Worm (Caenorhabditis elegans) whole organism, L4 larva: Measurements from ENCODE around the gene mak-1.

Experiments
- D1046.2 ChIP-seq: fragments of 200-800 bp; sonication (Bioruptor generic); IDR thresholded peaks from 2 replicates; pipeline ENCODE4 v1.3.6; 2022; ENCODE audit warnings: missing genetic modification characterization, missing compliant biosample characterization
- F10B5.3 ChIP-seq: sonication (generic microtip); optimal IDR thresholded peaks from 2 replicates; lab custom pipeline; 2016; ENCODE audit warnings: mild to moderate bottlenecking, missing genetic modification characterization, missing compliant biosample characterization
- Y105C5A.15 ChIP-seq: fragments of 200-800 bp; sonication (Bioruptor generic); IDR thresholded peaks from 2 replicates; pipeline ENCODE4 v1.3.6; 2022; ENCODE audit warnings: missing genetic modification characterization, missing compliant biosample characterization
- Y5F2A.4 ChIP-seq: fragments of 200-800 bp; sonication (Bioruptor generic); optimal IDR thresholded peaks from 2 replicates; lab custom pipeline; 2018; ENCODE audit warnings: mild to moderate bottlenecking, missing genetic modification characterization, missing compliant biosample characterization
- aha-1 ChIP-seq: fragments of 150-350 bp; peaks from one replicate; lab custom pipeline; 2014; ENCODE audit warnings: missing biosample characterization, missing genetic modification characterization
- attf-4 ChIP-seq: sonication (generic microtip); optimal IDR thresholded peaks from 3 replicates; lab custom pipeline; 2017; ENCODE audit warnings: missing biosample characterization, missing genetic modification characterization
- ceh-28 ChIP-seq: fragments of 150-350 bp; optimal IDR thresholded peaks from 2 replicates; lab custom pipeline; 2014; ENCODE audit warnings: missing biosample characterization, missing genetic modification reagents, missing genetic modification characterization
- ceh-32 ChIP-seq: sonication (generic microtip); optimal IDR thresholded peaks from 2 replicates; lab custom pipeline; 2016; ENCODE audit warnings: mild to moderate bottlenecking, missing genetic modification characterization, missing compliant biosample characterization; ENCODE audit not compliant: poor library complexity
- ceh-62 ChIP-seq: sonication (generic microtip); optimal IDR thresholded peaks from 2 replicates; lab custom pipeline; 2017; ENCODE audit warnings: missing biosample characterization, missing genetic modification characterization
- ceh-82 ChIP-seq: sonication (generic microtip); optimal IDR thresholded peaks from 2 replicates; lab custom pipeline; 2017; ENCODE audit warnings: missing biosample characterization, missing genetic modification characterization
- ces-1 ChIP-seq: fragments of 150-350 bp; sonication (generic microtip); optimal IDR thresholded peaks from 4 replicates; lab custom pipeline; 2014; ENCODE audit warnings: missing biosample characterization, missing genetic modification reagents, missing genetic modification characterization
- ctbp-1 ChIP-seq: fragments of 200-800 bp; sonication (Bioruptor generic); IDR thresholded peaks from 2 replicates; pipeline ENCODE4 v1.3.6; 2022; ENCODE audit warnings: missing genetic modification reagents, missing genetic modification characterization, missing compliant biosample characterization
- daf-16 ChIP-seq, 3 experiments: sonication (generic microtip); optimal IDR thresholded peaks; 2 replicates each; lab custom pipeline; 2016 to 2017; ENCODE audit warnings: missing genetic modification characterization in 3 of 3, missing genetic modification reagents in 3 of 3, mild to moderate bottlenecking in 2 of 3, missing compliant biosample characterization in 2 of 3, missing biosample characterization in 1 of 3, moderate library complexity in 1 of 3
- daf-19 ChIP-seq: fragments of 200-800 bp; sonication (Bioruptor generic); conservative IDR thresholded peaks from 2 replicates; pipeline ENCODE4 v1.3.6; 2022; ENCODE audit warnings: missing genetic modification characterization, missing compliant biosample characterization
- dmd-6 ChIP-seq: fragments of 200-800 bp; sonication (Bioruptor generic); IDR thresholded peaks from 2 replicates; pipeline ENCODE4 v1.3.6; 2022; ENCODE audit warnings: missing genetic modification reagents, missing genetic modification characterization, missing compliant biosample characterization
- dmd-8 ChIP-seq: fragments of 200-800 bp; sonication (Bioruptor generic); IDR thresholded peaks from 2 replicates; pipeline ENCODE4 v1.3.6; 2022; ENCODE audit warnings: missing genetic modification characterization, missing compliant biosample characterization
- dve-1 ChIP-seq: sonication (generic microtip); optimal IDR thresholded peaks from 2 replicates; lab custom pipeline; 2017; ENCODE audit warnings: antibody characterized with exemption, mild to moderate bottlenecking, missing genetic modification characterization, missing compliant biosample characterization; ENCODE audit not compliant: insufficient read depth
- egl-43 ChIP-seq: fragments of 200-800 bp; sonication (Bioruptor generic); IDR thresholded peaks from 2 replicates; pipeline ENCODE4 v1.3.6; 2022; ENCODE audit warnings: missing genetic modification reagents, missing genetic modification characterization, missing compliant biosample characterization
- gei-8 ChIP-seq: fragments of 200-800 bp; sonication (Bioruptor generic); optimal IDR thresholded peaks from 2 replicates; lab custom pipeline; 2018; ENCODE audit warnings: mild to moderate bottlenecking, missing genetic modification characterization, missing compliant biosample characterization
- hif-1 ChIP-seq, 2 experiments: sonication (generic microtip); optimal IDR thresholded peaks; 2 replicates each; lab custom pipeline; 2016 to 2017; ENCODE audit warnings: missing compliant biosample characterization in 2 of 2, missing genetic modification characterization in 2 of 2, missing genetic modification reagents in 2 of 2, missing genotype in 2 of 2, mild to moderate bottlenecking in 1 of 2
- hlh-11 ChIP-seq: fragments of 200-800 bp; sonication (Bioruptor generic); optimal IDR thresholded peaks from 2 replicates; lab custom pipeline; 2018; ENCODE audit warnings: mild to moderate bottlenecking, missing genetic modification characterization, missing compliant biosample characterization
- hlh-30 ChIP-seq: sonication (generic microtip); optimal IDR thresholded peaks from 2 replicates; lab custom pipeline; 2017; ENCODE audit warnings: antibody characterized with exemption, mild to moderate bottlenecking, missing genetic modification characterization, missing compliant biosample characterization; ENCODE audit not compliant: insufficient read depth
- hmg-1.1 ChIP-seq: fragments of 200-800 bp; sonication (Bioruptor generic); IDR thresholded peaks from 2 replicates; pipeline ENCODE4 v1.3.6; 2022; ENCODE audit warnings: missing genetic modification reagents, missing genetic modification characterization, missing compliant biosample characterization
- jun-1 ChIP-seq: fragments of 150-350 bp; optimal IDR thresholded peaks from 2 replicates; lab custom pipeline; 2014; ENCODE audit warnings: missing biosample characterization, missing genetic modification reagents, missing genetic modification characterization
- lim-7 ChIP-seq: fragments of 200-800 bp; sonication (Bioruptor generic); IDR thresholded peaks from 2 replicates; pipeline ENCODE4 v1.3.6; 2022; ENCODE audit warnings: missing genetic modification characterization, missing compliant biosample characterization
- lin-1 ChIP-seq: fragments of 200-800 bp; sonication (Bioruptor generic); IDR thresholded peaks from 2 replicates; pipeline ENCODE4 v1.3.6; 2022; ENCODE audit warnings: missing genetic modification reagents, missing genetic modification characterization, missing compliant biosample characterization
- lin-13 ChIP-seq: fragments of 150-350 bp; optimal IDR thresholded peaks from 2 replicates; lab custom pipeline; 2014; ENCODE audit warnings: missing biosample characterization, missing genetic modification reagents, missing genetic modification characterization
- lin-38 ChIP-seq: fragments of 200-800 bp; sonication (Bioruptor generic); IDR thresholded peaks from 2 replicates; pipeline ENCODE4 v1.3.6; 2022; ENCODE audit warnings: missing genetic modification reagents, missing genetic modification characterization, missing compliant biosample characterization
- lsy-2 ChIP-seq, 2 experiments: fragments of 150-350 bp in 1 of 2; sonication (generic microtip) in 1 of 2; optimal IDR thresholded peaks; 2 replicates each; lab custom pipeline; 2014 to 2017; ENCODE audit warnings: missing biosample characterization in 2 of 2, missing genetic modification characterization in 2 of 2
- madf-5 ChIP-seq, 2 experiments: fragments of 200-800 bp; sonication (Bioruptor generic); IDR thresholded peaks; 2 replicates each; pipeline ENCODE4 v1.3.6; 2022; ENCODE audit warnings: missing compliant biosample characterization in 2 of 2, missing genetic modification characterization in 2 of 2
- madf-9 ChIP-seq: fragments of 200-800 bp; sonication (Bioruptor generic); conservative IDR thresholded peaks from 2 replicates; pipeline ENCODE4 v1.3.6; 2022; ENCODE audit warnings: missing genetic modification reagents, missing genetic modification characterization, missing compliant biosample characterization
- mdl-1 ChIP-seq, 2 experiments: fragments of 150-350 bp in 1 of 2; sonication (generic microtip) in 1 of 2; optimal IDR thresholded peaks; 2 replicates each; lab custom pipeline; 2014 to 2017; ENCODE audit warnings: missing biosample characterization in 2 of 2, missing genetic modification characterization in 2 of 2
- mep-1 ChIP-seq: fragments of 150-350 bp; sonication (generic microtip); optimal IDR thresholded peaks from 3 replicates; lab custom pipeline; 2014; ENCODE audit warnings: missing biosample characterization, missing genetic modification characterization
- mes-2 ChIP-seq: sonication (generic microtip); optimal IDR thresholded peaks from 2 replicates; lab custom pipeline; 2016; ENCODE audit warnings: missing genotype, mild to moderate bottlenecking, missing genetic modification characterization, missing compliant biosample characterization; ENCODE audit not compliant: poor library complexity, severe bottlenecking
- nhr-10 ChIP-seq: fragments of 150-350 bp; optimal IDR thresholded peaks from 2 replicates; lab custom pipeline; 2014; ENCODE audit warnings: missing biosample characterization, missing genetic modification characterization
- nhr-11 ChIP-seq: fragments of 150-350 bp; optimal IDR thresholded peaks from 2 replicates; lab custom pipeline; 2014; ENCODE audit warnings: missing biosample characterization, missing genetic modification characterization
- nhr-28 ChIP-seq: fragments of 150-350 bp; optimal IDR thresholded peaks from 2 replicates; lab custom pipeline; 2014; ENCODE audit warnings: missing biosample characterization, missing genetic modification characterization
- nhr-41 ChIP-seq: fragments of 200-800 bp; sonication (Bioruptor generic); IDR thresholded peaks from 2 replicates; pipeline ENCODE4 v1.3.6; 2022; ENCODE audit warnings: missing genetic modification reagents, missing genetic modification characterization, missing compliant biosample characterization
- nhr-48 ChIP-seq: sonication (generic microtip); optimal IDR thresholded peaks from 2 replicates; lab custom pipeline; 2016; ENCODE audit warnings: mild to moderate bottlenecking, missing genetic modification characterization, missing compliant biosample characterization
- nhr-77 ChIP-seq: fragments of 150-350 bp; optimal IDR thresholded peaks from 2 replicates; lab custom pipeline; 2014; ENCODE audit warnings: missing biosample characterization, missing genetic modification characterization
- php-3 ChIP-seq: fragments of 200-800 bp; sonication (Bioruptor generic); IDR thresholded peaks from 2 replicates; pipeline ENCODE4 v1.3.6; 2022; ENCODE audit warnings: missing genetic modification reagents, missing genetic modification characterization, missing compliant biosample characterization
- pqm-1 ChIP-seq: sonication (generic microtip); optimal IDR thresholded peaks from 2 replicates; lab custom pipeline; 2017; ENCODE audit warnings: missing biosample characterization, missing genetic modification characterization
- skn-1 ChIP-seq: fragments of 150-350 bp; optimal IDR thresholded peaks from 2 replicates; lab custom pipeline; 2014; ENCODE audit warnings: missing biosample characterization, missing genetic modification characterization
- snpc-1.2 ChIP-seq: fragments of 200-800 bp; sonication (Bioruptor generic); IDR thresholded peaks from 2 replicates; pipeline ENCODE4 v1.3.6; 2022; ENCODE audit warnings: missing genetic modification reagents, missing genetic modification characterization, missing compliant biosample characterization
- zfp-3 ChIP-seq: fragments of 200-800 bp; sonication (Bioruptor generic); conservative IDR thresholded peaks from 2 replicates; pipeline ENCODE4 v1.3.6; 2022; ENCODE audit warnings: missing genetic modification reagents, missing genetic modification characterization, missing compliant biosample characterization
- ztf-11 ChIP-seq: fragments of 150-350 bp; optimal IDR thresholded peaks from 2 replicates; lab custom pipeline; 2014; ENCODE audit warnings: missing biosample characterization, missing genetic modification characterization

mak-1 gene

ce11 chrII:8787376-8787775, 43.5 kb downstream of the mak-1 start (continued):
- peak; percentile 86 for TF ChIP-seq zfp-3 (GFP tag; lab: Robert Waterston, UW)
- peak; percentile 70 for TF ChIP-seq nhr-48 (tag; lab: Kevin White, UChicago)
- peak; percentile 89 for TF ChIP-seq nhr-28 (tag; lab: Kevin White, UChicago)
- peak; percentile 91 for TF ChIP-seq dmd-6 (GFP tag; lab: Robert Waterston, UW)
- no peak for TF ChIP-seq nhr-10
- TF ChIP-seq F10B5.3 (tag; lab: Kevin White, UChicago): no peak
- TF ChIP-seq ceh-28 (tag; lab: Kevin White, UChicago): peak; percentile 86
- TF ChIP-seq madf-5 (GFP tag; IDR thresholded peaks at IDR 0.05; lab: Robert Waterston, UW): no peak
- TF ChIP-seq Y5F2A.4: no peak
- no peak for TF ChIP-seq ztf-11 (tag; lab: Kevin White, UChicago)
- peak; percentile 59 for TF ChIP-seq lin-13 (GFP tag; lab: Kevin White, UChicago)
- TF ChIP-seq lin-38 (GFP tag; lab: Robert Waterston, UW): peak; percentile 60; the same call in 1 of the 2 replicates
- peak; percentile 84 for TF ChIP-seq ctbp-1 (GFP tag; lab: Robert Waterston, UW)
- TF ChIP-seq pqm-1: peak; percentile 22
- TF ChIP-seq dmd-8 (GFP tag; lab: Robert Waterston, UW): no peak
- TF ChIP-seq mdl-1 (tag; optimal IDR thresholded peaks at IDR 0.05; lab: Kevin White, UChicago): peak in 1 of 2 experiments; percentile 83
- TF ChIP-seq daf-16 (GFP tag; optimal IDR thresholded peaks at IDR 0.05; lab: Kevin White, UChicago): peak; percentile 64 to 73
- peak; percentile 99 for TF ChIP-seq daf-16 (tag; optimal IDR thresholded peaks at IDR 0.05; lab: Kevin White, UChicago)
- no peak for TF ChIP-seq Y105C5A.15 (GFP tag; lab: Robert Waterston, UW)
- no peak for TF ChIP-seq ceh-82
- TF ChIP-seq jun-1: peak; percentile 90
- TF ChIP-seq gei-8 (GFP tag; lab: Kevin White, UChicago): no peak
- TF ChIP-seq mes-2: peak; percentile 88
- no peak for TF ChIP-seq ceh-62
- peak; percentile 35; the same call in 1 of the 2 replicates for TF ChIP-seq nhr-41 (GFP tag; lab: Robert Waterston, UW)
- peak in 1 of 2 experiments; percentile 83 for TF ChIP-seq hif-1 (tag; optimal IDR thresholded peaks at IDR 0.05; lab: Kevin White, UChicago)
- TF ChIP-seq nhr-77 (tag; lab: Kevin White, UChicago): peak; percentile 87
- peak; percentile 74 to 94 for TF ChIP-seq lsy-2 (tag; optimal IDR thresholded peaks at IDR 0.05; lab: Kevin White, UChicago)
- TF ChIP-seq skn-1 (tag; lab: Kevin White, UChicago): peak; percentile 75
- TF ChIP-seq hmg-1.1 (GFP tag; lab: Robert Waterston, UW): peak; percentile 91
- TF ChIP-seq ces-1 (GFP tag; lab: Kevin White, UChicago): no peak
- peak; percentile 94 for TF ChIP-seq hlh-11 (tag; lab: Kevin White, UChicago)
- TF ChIP-seq, all 104 proteins: peak for 61

- TF ChIP-seq nhr-28 (tag; lab: Kevin White, UChicago): no peak
- TF ChIP-seq dve-1: peak; percentile 25
- TF ChIP-seq, all 104 proteins: peak for 1
Observed at ce11 chrII:8788752-8789151, 44.9 kb downstream of the mak-1 start.

- TF ChIP-seq madf-9 (no peak), nhr-11 (tag; lab: Kevin White, UChicago) (peak; percentile 35), lsy-2 (tag; optimal IDR thresholded peaks at IDR 0.05; lab: Kevin White, UChicago) (peak; percentile 20 to 80), attf-4 (tag; lab: Kevin White, UChicago) (no peak), lin-38 (GFP tag; lab: Robert Waterston, UW) (peak; percentile 44), dmd-8 (GFP tag; lab: Robert Waterston, UW) (no peak), ceh-32 (no peak), lin-1 (GFP tag; lab: Robert Waterston, UW) (no peak), php-3 (0 out of 2 replicates have a peak, but pooled peaks have one; percentile 12), pqm-1 (no peak), mep-1 (peak; percentile 83), egl-43 (no peak), aha-1 (tag; lab: Kevin White, UChicago) (no peak), daf-19 (GFP tag; lab: Robert Waterston, UW) (no peak), lim-7 (GFP tag; lab: Robert Waterston, UW) (no peak), hlh-30 (tag; lab: Kevin White, UChicago) (no peak), D1046.2 (GFP tag; lab: Robert Waterston, UW) (no peak), snpc-1.2 (GFP tag; lab: Robert Waterston, UW) (0 out of 2 replicates have a peak, but pooled peaks have one; percentile 9), ceh-82 (no peak)
Observed at ce11 chrII:8789828-8790558, 46.1 kb downstream of the mak-1 start, which contains the start of gene F07H5.13. Gene F07H5.13, plus strand, starts transcription at chrII:8790557.
